Worm (Caenorhabditis elegans) whole organism, L2 larva: ENCODE measurements around the gene C15B12.1.

Experiments
- C34F6.9 ChIP-seq: fragments of 150-350 bp; optimal IDR thresholded peaks from 2 replicates; lab custom pipeline; 2014; ENCODE audit warnings: missing biosample characterization, missing genetic modification characterization
- F13H6.1 ChIP-seq: sonication (generic microtip); optimal IDR thresholded peaks from 2 replicates; lab custom pipeline; 2016; ENCODE audit warnings: missing genetic modification characterization, missing compliant biosample characterization
- aly-2 ChIP-seq: fragments of 150-350 bp; optimal IDR thresholded peaks from 2 replicates; lab custom pipeline; 2014; ENCODE audit warnings: missing biosample characterization, missing genetic modification characterization
- ama-1 ChIP-seq: fragments of 150-350 bp; optimal IDR thresholded peaks from 2 replicates; lab custom pipeline; 2018; ENCODE audit warnings: inconsistent platforms
- blmp-1 ChIP-seq: sonication (generic microtip); optimal IDR thresholded peaks from 2 replicates; lab custom pipeline; 2017; ENCODE audit warnings: missing genetic modification characterization, mild to moderate bottlenecking, missing compliant biosample characterization, antibody characterized with exemption, moderate library complexity; ENCODE audit not compliant: insufficient read depth
- egl-27 ChIP-seq: sonication (generic microtip); optimal IDR thresholded peaks from 3 replicates; lab custom pipeline; 2017; ENCODE audit warnings: missing biosample characterization, missing genetic modification reagents, missing genetic modification characterization
- elt-1 ChIP-seq: fragments of 150-350 bp; optimal IDR thresholded peaks from 2 replicates; lab custom pipeline; 2014; ENCODE audit warnings: missing biosample characterization, missing genetic modification characterization
- elt-3 ChIP-seq: sonication (generic microtip); optimal IDR thresholded peaks from 2 replicates; lab custom pipeline; 2017; ENCODE audit warnings: missing biosample characterization, missing genetic modification characterization
- unc-39 ChIP-seq: fragments of 150-350 bp; optimal IDR thresholded peaks from 2 replicates; lab custom pipeline; 2014; ENCODE audit warnings: missing biosample characterization, missing genetic modification characterization
- unc-55 ChIP-seq: fragments of 150-350 bp; sonication (generic microtip); optimal IDR thresholded peaks from 3 replicates; lab custom pipeline; 2014; ENCODE audit warnings: missing biosample characterization, missing genetic modification reagents, missing genetic modification characterization
- unc-62 ChIP-seq: fragments of 150-350 bp; optimal IDR thresholded peaks from 2 replicates; lab custom pipeline; 2014; ENCODE audit warnings: missing biosample characterization, missing genetic modification reagents, missing genetic modification characterization
- ztf-11 ChIP-seq: sonication (generic microtip); optimal IDR thresholded peaks from 2 replicates; lab custom pipeline; 2017; ENCODE audit warnings: missing biosample characterization, missing genetic modification characterization

DNA sequence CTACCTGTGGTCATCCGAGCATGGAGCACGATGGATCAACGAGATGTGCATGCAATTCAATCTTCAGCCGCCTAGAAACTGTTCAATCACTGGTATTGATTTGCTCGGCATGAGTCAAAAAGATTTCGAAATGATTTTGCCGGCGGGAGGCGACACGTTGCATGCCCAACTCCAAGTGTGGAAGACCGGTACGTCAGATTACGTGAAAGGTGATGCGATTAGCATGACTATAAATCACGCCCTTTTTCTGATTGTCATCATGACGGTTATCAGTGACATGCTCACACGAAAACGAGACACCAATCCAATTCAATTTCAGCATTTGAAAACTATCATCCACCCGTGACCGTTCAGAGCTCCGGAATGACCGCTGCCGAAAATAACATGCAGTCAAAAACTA, 44.0 kb downstream of the C15B12.1 start:
- no peak for TF ChIP-seq unc-62 (GFP tag; lab: Kevin White, UChicago)
- peak; percentile 18 for TF ChIP-seq F13H6.1 (tag; lab: Kevin White, UChicago)
- TF ChIP-seq blmp-1 (tag; lab: Kevin White, UChicago) = no peak
- no peak for TF ChIP-seq ztf-11 (tag; lab: Kevin White, UChicago)
- TF ChIP-seq ama-1 (lab: Kevin White, UChicago) = no peak
- no peak for TF ChIP-seq elt-3 (tag; lab: Kevin White, UChicago)
- no peak for TF ChIP-seq C34F6.9
- TF ChIP-seq unc-39 = no peak
- TF ChIP-seq unc-55 (GFP tag; lab: Kevin White, UChicago) = no peak
- no peak for TF ChIP-seq elt-1
- no peak for TF ChIP-seq egl-27 (tag; lab: Kevin White, UChicago)
- no peak for TF ChIP-seq aly-2 (tag; lab: Kevin White, UChicago)
